Fruit fly (Drosophila melanogaster) whole organism, embryonic: ENCODE results near the gene Glg1.
A peak's percentile ranks its signal among the peaks of the same experiment; 100 is the strongest.

Source experiments
- Ada2b ChIP-seq: fragments of 200-800 bp; sonication (Bioruptor generic); IDR thresholded peaks from 2 replicates; pipeline ENCODE4 v1.3.6; 2022; ENCODE audit warnings: missing biosample characterization, missing genetic modification characterization
- Antp ChIP-seq: fragments of 200-800 bp; sonication (Bioruptor generic); optimal IDR thresholded peaks from 3 replicates; lab custom pipeline; 2016; ENCODE audit warnings: missing biosample characterization, missing genetic modification characterization
- Blimp-1 ChIP-seq: fragments of 200-800 bp; sonication (Bioruptor generic); optimal IDR thresholded peaks from 3 replicates; lab custom pipeline; 2018; ENCODE audit warnings: missing biosample characterization, missing genetic modification characterization, mild to moderate bottlenecking, moderate library complexity, missing genetic modification reagents
- BtbVII ChIP-seq: fragments of 200-800 bp; sonication (Bioruptor generic); optimal IDR thresholded peaks from 3 replicates; lab custom pipeline; 2017; ENCODE audit warnings: missing biosample characterization, mild to moderate bottlenecking, missing genetic modification characterization
- Bteb2 ChIP-seq: fragments of 200-800 bp; sonication (Bioruptor generic); optimal IDR thresholded peaks from 2 replicates; lab custom pipeline; 2016; ENCODE audit warnings: missing biosample characterization, missing genetic modification characterization
- CG10565 ChIP-seq: fragments of 200-800 bp; sonication (Bioruptor generic); optimal IDR thresholded peaks from 3 replicates; lab custom pipeline; 2016; ENCODE audit warnings: missing biosample characterization, mild to moderate bottlenecking, missing genetic modification characterization
- CG11695 ChIP-seq: fragments of 200-800 bp; sonication (Bioruptor generic); IDR thresholded peaks from 3 replicates; pipeline ENCODE4 v1.3.6; 2022; ENCODE audit warnings: missing biosample characterization, missing genetic modification characterization
- CG14710 ChIP-seq: fragments of 200-800 bp; sonication (Bioruptor generic); optimal IDR thresholded peaks from 3 replicates; lab custom pipeline; 2019; ENCODE audit warnings: missing biosample characterization, mild to moderate bottlenecking, missing genetic modification characterization, moderate library complexity
- CG14965 ChIP-seq: fragments of 200-800 bp; sonication (Bioruptor generic); optimal IDR thresholded peaks from 2 replicates; lab custom pipeline; 2016; ENCODE audit warnings: missing biosample characterization, missing genetic modification characterization, borderline replicate concordance
- CG1529 ChIP-seq: fragments of 200-800 bp; sonication (Bioruptor generic); optimal IDR thresholded peaks from 3 replicates; lab custom pipeline; 2018; ENCODE audit warnings: missing biosample characterization, missing genetic modification characterization
- CG15479 ChIP-seq: fragments of 200-800 bp; sonication (Bioruptor generic); optimal IDR thresholded peaks from 3 replicates; lab custom pipeline; 2019; ENCODE audit warnings: missing biosample characterization, mild to moderate bottlenecking, missing genetic modification characterization, moderate library complexity
- CG1647 ChIP-seq: fragments of 200-800 bp; sonication (Bioruptor generic); optimal IDR thresholded peaks from 3 replicates; lab custom pipeline; 2016; ENCODE audit warnings: missing biosample characterization, missing genetic modification characterization
- CG17568 ChIP-seq: fragments of 200-800 bp; sonication (Bioruptor generic); optimal IDR thresholded peaks from 2 replicates; lab custom pipeline; 2018; ENCODE audit warnings: missing biosample characterization, mild to moderate bottlenecking, missing genetic modification characterization, moderate library complexity
- CG2129 ChIP-seq: fragments of 200-800 bp; sonication (Bioruptor generic); IDR thresholded peaks from 2 replicates; pipeline ENCODE4 v1.3.6; 2022; ENCODE audit warnings: missing biosample characterization, missing genetic modification characterization; ENCODE audit not compliant: partially characterized antibody
- CG30020 ChIP-seq: fragments of 200-800 bp; optimal IDR thresholded peaks from 2 replicates; lab custom pipeline; 2019; ENCODE audit warnings: missing biosample characterization, mild to moderate bottlenecking, missing genetic modification characterization, moderate library complexity
- CG4360 ChIP-seq: fragments of 200-800 bp; sonication (Bioruptor generic); IDR thresholded peaks from 2 replicates; pipeline ENCODE4 v1.3.6; 2022; ENCODE audit warnings: missing biosample characterization, missing genetic modification characterization
- CG5245 ChIP-seq: fragments of 200-800 bp; sonication (Bioruptor generic); optimal IDR thresholded peaks from 3 replicates; lab custom pipeline; 2016; ENCODE audit warnings: missing biosample characterization, missing genetic modification characterization
- CG7839 ChIP-seq: fragments of 200-800 bp; sonication (Bioruptor generic); optimal IDR thresholded peaks from 3 replicates; lab custom pipeline; 2018; ENCODE audit warnings: missing biosample characterization, mild to moderate bottlenecking, missing genetic modification characterization, moderate library complexity
- CG8089 ChIP-seq: fragments of 200-800 bp; sonication (Bioruptor generic); optimal IDR thresholded peaks from 3 replicates; lab custom pipeline; 2016; ENCODE audit warnings: missing biosample characterization, missing genetic modification characterization
- CG9215 ChIP-seq: fragments of 200-800 bp; sonication (Bioruptor generic); IDR thresholded peaks from 2 replicates; pipeline ENCODE4 v1.3.6; 2022; ENCODE audit warnings: missing biosample characterization, missing genetic modification characterization
- CTCF ChIP-seq: fragments of 200-800 bp; sonication (Bioruptor generic); optimal IDR thresholded peaks from 2 replicates; lab custom pipeline; 2017; ENCODE audit warnings: missing biosample characterization, mild to moderate bottlenecking, missing genetic modification characterization, moderate library complexity
- Chrac-16 ChIP-seq: fragments of 200-800 bp; sonication (Bioruptor generic); optimal IDR thresholded peaks from 3 replicates; lab custom pipeline; 2016; ENCODE audit warnings: missing biosample characterization, missing genetic modification characterization
- CkIIα-i1 ChIP-seq: fragments of 200-800 bp; sonication (Bioruptor generic); IDR thresholded peaks from 2 replicates; pipeline ENCODE4 v1.3.6; 2022; ENCODE audit warnings: missing biosample characterization, missing genetic modification characterization
- E2f1 ChIP-seq: fragments of 200-800 bp; sonication (Bioruptor generic); IDR thresholded peaks from 2 replicates; pipeline ENCODE4 v1.3.6; 2022; ENCODE audit warnings: missing biosample characterization, missing genetic modification characterization
- Fer2 ChIP-seq: fragments of 200-800 bp; sonication (Bioruptor generic); optimal IDR thresholded peaks from 2 replicates; lab custom pipeline; 2018; ENCODE audit warnings: missing biosample characterization, mild to moderate bottlenecking, missing genetic modification characterization, moderate library complexity
- Hr39 ChIP-seq: fragments of >200 bp; optimal IDR thresholded peaks from 2 replicates; lab custom pipeline; 2017
- Myb ChIP-seq: fragments of 200-800 bp; sonication (Bioruptor generic); optimal IDR thresholded peaks from 2 replicates; lab custom pipeline; 2016; ENCODE audit warnings: missing biosample characterization, missing genetic modification characterization
- NFAT ChIP-seq: fragments of 200-800 bp; sonication (Bioruptor generic); IDR thresholded peaks from 2 replicates; pipeline ENCODE4 v1.3.6; 2022; ENCODE audit warnings: missing biosample characterization, missing genetic modification characterization
- NK7.1 ChIP-seq: fragments of 200-800 bp; sonication (Bioruptor generic); optimal IDR thresholded peaks from 3 replicates; lab custom pipeline; 2016; ENCODE audit warnings: missing biosample characterization, missing genetic modification characterization
- Neu2 ChIP-seq: fragments of 200-800 bp; sonication (Bioruptor generic); optimal IDR thresholded peaks from 3 replicates; lab custom pipeline; 2016; ENCODE audit warnings: missing biosample characterization, missing genetic modification characterization, borderline replicate concordance
- Ptx1 ChIP-seq: fragments of 200-800 bp; sonication (Bioruptor generic); IDR thresholded peaks from 2 replicates; pipeline ENCODE4 v1.3.6; 2022; ENCODE audit warnings: missing biosample characterization, missing genetic modification characterization
- Stat92E ChIP-seq, 3 experiments: fragments of >200 bp in 2 of 3; fragments of 200-800 bp in 1 of 3; sonication (Bioruptor generic) in 1 of 3; optimal IDR thresholded peaks; 2 replicates each; lab custom pipeline; 2017 to 2019; ENCODE audit warnings: missing biosample characterization in 3 of 3, missing genetic modification characterization in 3 of 3, mild to moderate bottlenecking in 1 of 3, moderate library complexity in 1 of 3
- Tbp ChIP-seq: fragments of >200 bp; optimal IDR thresholded peaks from 2 replicates; lab custom pipeline; 2018; ENCODE audit warnings: missing biosample characterization, missing genetic modification characterization
- Xbp1 ChIP-seq: fragments of 200-800 bp; sonication (Bioruptor generic); optimal IDR thresholded peaks from 3 replicates; lab custom pipeline; 2016; ENCODE audit warnings: missing biosample characterization, mild to moderate bottlenecking, missing genetic modification characterization
- al ChIP-seq: fragments of 200-800 bp; sonication (Bioruptor generic); IDR thresholded peaks from 2 replicates; pipeline ENCODE4 v1.3.6; 2022; ENCODE audit warnings: missing biosample characterization, missing genetic modification characterization
- croc ChIP-seq: fragments of 200-800 bp; sonication (Bioruptor generic); conservative IDR thresholded peaks from 3 replicates; pipeline ENCODE4 v1.3.6; 2022; ENCODE audit warnings: missing biosample characterization, missing genetic modification characterization
- cwo ChIP-seq: fragments of 200-800 bp; sonication (Bioruptor generic); optimal IDR thresholded peaks from 3 replicates; lab custom pipeline; 2017; ENCODE audit warnings: missing biosample characterization, missing genetic modification characterization, mild to moderate bottlenecking, moderate library complexity, missing genetic modification reagents
- dmrt99B ChIP-seq: fragments of 200-800 bp; sonication (Bioruptor generic); optimal IDR thresholded peaks from 2 replicates; lab custom pipeline; 2018; ENCODE audit warnings: missing biosample characterization, mild to moderate bottlenecking, missing genetic modification characterization, moderate library complexity
- dpn ChIP-seq, 2 experiments: fragments of 200-800 bp; sonication (Bioruptor generic); optimal IDR thresholded peaks; 3 replicates each; lab custom pipeline; 2016; ENCODE audit warnings: missing biosample characterization in 2 of 2, missing genetic modification characterization in 2 of 2
- esg ChIP-seq: fragments of 200-800 bp; sonication (Bioruptor generic); conservative IDR thresholded peaks from 2 replicates; pipeline ENCODE4 v1.3.6; 2022; ENCODE audit warnings: missing biosample characterization, missing genetic modification characterization
- ftz-f1 ChIP-seq: fragments of 200-800 bp; sonication (Bioruptor generic); optimal IDR thresholded peaks from 2 replicates; lab custom pipeline; 2016; ENCODE audit warnings: missing biosample characterization, missing genetic modification characterization
- gce ChIP-seq: fragments of 200-800 bp; sonication (Bioruptor generic); IDR thresholded peaks from 3 replicates; pipeline ENCODE4 v1.3.6; 2022; ENCODE audit warnings: missing biosample characterization, missing genetic modification characterization
- gt ChIP-seq: fragments of 200-800 bp; sonication (Bioruptor generic); IDR thresholded peaks from 2 replicates; pipeline ENCODE4 v1.3.6; 2022; ENCODE audit warnings: missing biosample characterization, missing genetic modification characterization
- kay ChIP-seq: fragments of 200-800 bp; sonication (Bioruptor generic); optimal IDR thresholded peaks from 2 replicates; lab custom pipeline; 2016; ENCODE audit warnings: missing biosample characterization, missing genetic modification characterization
- lola ChIP-seq, 3 experiments: fragments of >200 bp in 2 of 3; fragments of 200-800 bp in 1 of 3; sonication (Bioruptor generic) in 1 of 3; optimal IDR thresholded peaks; 2 replicates each; lab custom pipeline; 2017 to 2019; ENCODE audit warnings: missing biosample characterization in 3 of 3, missing genetic modification characterization in 3 of 3, mild to moderate bottlenecking in 1 of 3, moderate library complexity in 1 of 3
- mld ChIP-seq: fragments of 200-800 bp; sonication (Bioruptor generic); IDR thresholded peaks from 3 replicates; pipeline ENCODE4 v1.3.6; 2022; ENCODE audit warnings: missing biosample characterization, missing genetic modification characterization; ENCODE audit not compliant: partially characterized antibody
- peb ChIP-seq: fragments of 200-800 bp; sonication (Bioruptor generic); IDR thresholded peaks from 2 replicates; pipeline ENCODE4 v1.3.6; 2022; ENCODE audit warnings: missing biosample characterization, missing genetic modification characterization
- pfk ChIP-seq: fragments of 200-800 bp; sonication (Bioruptor generic); optimal IDR thresholded peaks from 2 replicates; lab custom pipeline; 2018; ENCODE audit warnings: missing biosample characterization, mild to moderate bottlenecking, missing genetic modification characterization, moderate library complexity
- sna ChIP-seq: fragments of 200-800 bp; sonication (Bioruptor generic); IDR thresholded peaks from 2 replicates; pipeline ENCODE4 v1.3.6; 2022; ENCODE audit warnings: missing biosample characterization, missing genetic modification characterization; ENCODE audit not compliant: partially characterized antibody
- tna ChIP-seq: fragments of 200-800 bp; sonication (Bioruptor generic); IDR thresholded peaks from 2 replicates; pipeline ENCODE4 v1.3.6; 2022; ENCODE audit warnings: missing biosample characterization, missing genetic modification characterization; ENCODE audit not compliant: partially characterized antibody
- zf30C ChIP-seq: fragments of 200-800 bp; sonication (Bioruptor generic); optimal IDR thresholded peaks from 3 replicates; lab custom pipeline; 2018; ENCODE audit warnings: missing biosample characterization, mild to moderate bottlenecking, missing genetic modification characterization
- zfh2 ChIP-seq: fragments of 200-800 bp; sonication (Bioruptor generic); optimal IDR thresholded peaks from 2 replicates; lab custom pipeline; 2016; ENCODE audit warnings: missing biosample characterization, missing genetic modification characterization

The Glg1 gene

DNA sequence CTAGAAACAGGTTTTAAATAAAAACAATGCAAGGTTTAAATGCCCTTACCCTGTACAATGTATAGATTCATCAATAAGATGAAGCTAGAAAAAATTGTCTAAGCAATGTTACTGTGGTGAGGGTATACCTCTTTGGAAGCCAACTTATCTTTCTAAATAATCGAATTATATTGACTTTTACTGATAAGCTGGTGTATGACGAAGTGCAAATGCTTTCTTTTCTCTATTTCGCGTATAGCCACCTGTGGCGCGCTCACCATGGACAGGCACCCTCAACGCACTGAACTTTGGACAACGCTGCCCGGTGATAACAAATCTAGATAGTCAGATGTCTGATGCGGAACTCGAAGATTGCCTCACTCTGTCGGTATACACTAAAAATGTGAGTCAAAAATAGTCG, 5.4 kb downstream of the Glg1 start (continued):
- no peak for TF ChIP-seq CG14710 (tag; lab: Kevin White, UChicago)
- TF ChIP-seq Antp (GFP tag; lab: Kevin White, UChicago): no peak
- TF ChIP-seq Hr39 (lab: Kevin White, UChicago): no peak
- no peak for TF ChIP-seq gce (GFP tag; lab: Robert Waterston, UW)
- peak; percentile 5 for TF ChIP-seq BtbVII (GFP tag; lab: Kevin White, UChicago)
- no peak for TF ChIP-seq CG2129
- no peak for TF ChIP-seq Fer2
- TF ChIP-seq cwo (GFP tag; lab: Kevin White, UChicago): peak; percentile 29
- TF ChIP-seq croc (GFP tag; lab: Robert Waterston, UW): no peak
- no peak for TF ChIP-seq CG1529 (GFP tag; lab: Kevin White, UChicago)
- no peak for TF ChIP-seq CTCF (GFP tag; lab: Kevin White, UChicago)
- TF ChIP-seq zfh2: peak; percentile 14
- peak; percentile 46; the same call in 1 of the 3 replicates for TF ChIP-seq CG11695
- no peak for TF ChIP-seq Tbp
- no peak for TF ChIP-seq Xbp1 (GFP tag; lab: Kevin White, UChicago)
- no peak for TF ChIP-seq Stat92E (GFP tag; optimal IDR thresholded peaks at IDR 0.05; lab: Kevin White, UChicago)
- TF ChIP-seq tna: no peak
- no peak for TF ChIP-seq CkIIα-i1 (GFP tag; lab: Robert Waterston, UW)
- TF ChIP-seq Ptx1 (GFP tag; lab: Robert Waterston, UW): 0 out of 2 replicates have a peak, but pooled peaks have one; percentile 26
- TF ChIP-seq CG1647 (GFP tag; lab: Kevin White, UChicago): no peak
- TF ChIP-seq ftz-f1 (GFP tag; lab: Kevin White, UChicago): no peak
- no peak for TF ChIP-seq CG14965 (GFP tag; lab: Kevin White, UChicago)
- no peak for TF ChIP-seq CG17568 (GFP tag; lab: Kevin White, UChicago)
- TF ChIP-seq CG15479 (GFP tag; lab: Kevin White, UChicago): no peak
- TF ChIP-seq CG5245 (GFP tag; lab: Kevin White, UChicago): no peak
- no peak for TF ChIP-seq peb (GFP tag; lab: Robert Waterston, UW)
- TF ChIP-seq NFAT (GFP tag; lab: Robert Waterston, UW): no peak
- TF ChIP-seq sna (GFP tag; lab: Robert Waterston, UW): no peak
- no peak for TF ChIP-seq CG30020 (tag; lab: Kevin White, UChicago)
- no peak for TF ChIP-seq Myb (GFP tag; lab: Kevin White, UChicago)
- no peak for TF ChIP-seq CG4360 (GFP tag; lab: Robert Waterston, UW)
- no peak for TF ChIP-seq Bteb2 (GFP tag; lab: Kevin White, UChicago)
- peak; percentile 22 for TF ChIP-seq dmrt99B (tag; lab: Kevin White, UChicago)
- no peak for TF ChIP-seq Chrac-16 (GFP tag; lab: Kevin White, UChicago)
- TF ChIP-seq zf30C (GFP tag; lab: Kevin White, UChicago): no peak
- no peak for TF ChIP-seq lola (GFP tag; optimal IDR thresholded peaks at IDR 0.05; lab: Kevin White, UChicago)
- no peak for TF ChIP-seq Neu2 (GFP tag; lab: Kevin White, UChicago)
- no peak for TF ChIP-seq gt
- no peak for TF ChIP-seq esg (GFP tag; lab: Robert Waterston, UW)
- no peak for TF ChIP-seq Blimp-1 (GFP tag; lab: Kevin White, UChicago)
- no peak for TF ChIP-seq NK7.1
- no peak for TF ChIP-seq mld (GFP tag; lab: Robert Waterston, UW)
- 0 out of 2 replicates have a peak, but pooled peaks have one; percentile 14 for TF ChIP-seq Ada2b (GFP tag; lab: Robert Waterston, UW)
- peak; percentile 27 for TF ChIP-seq CG7839
- no peak for TF ChIP-seq dpn (GFP tag; optimal IDR thresholded peaks at IDR 0.05; lab: Kevin White, UChicago)
- TF ChIP-seq CG8089: no peak
- no peak for TF ChIP-seq al (GFP tag; lab: Robert Waterston, UW)
- TF ChIP-seq pfk (GFP tag; lab: Kevin White, UChicago): no peak
- no peak for TF ChIP-seq CG9215 (GFP tag; lab: Robert Waterston, UW)
- TF ChIP-seq kay: no peak
- TF ChIP-seq E2f1 (GFP tag; lab: Robert Waterston, UW): peak; percentile 39; the same call in 1 of the 2 replicates
- TF ChIP-seq CG10565 (GFP tag; lab: Kevin White, UChicago): no peak
